Worm (Caenorhabditis elegans) whole organism, early embryonic: ENCODE data around the gene inf-1.

ENCODE experiments used
- B0310.2 ChIP-seq: sonication (generic microtip); optimal IDR thresholded peaks from 2 replicates; lab custom pipeline; 2016; ENCODE audit warnings: mild to moderate bottlenecking, missing genetic modification characterization, missing compliant biosample characterization
- F13C5.2 ChIP-seq: sonication (generic microtip); optimal IDR thresholded peaks from 2 replicates; lab custom pipeline; 2017; ENCODE audit warnings: mild to moderate bottlenecking, missing genetic modification characterization, inconsistent platforms, missing compliant biosample characterization
- ama-1 ChIP-seq: fragments of 150-350 bp; optimal IDR thresholded peaks from 2 replicates; lab custom pipeline; 2014
- ceh-36 ChIP-seq: sonication (generic microtip); optimal IDR thresholded peaks from 2 replicates; lab custom pipeline; 2016; ENCODE audit warnings: missing genetic modification characterization, inconsistent platforms, missing compliant biosample characterization
- ets-7 ChIP-seq: sonication (generic microtip); optimal IDR thresholded peaks from 2 replicates; lab custom pipeline; 2016; ENCODE audit warnings: missing genotype, missing genetic modification characterization, missing compliant biosample characterization
- flt-1 ChIP-seq: fragments of 200-800 bp; sonication (Bioruptor generic); IDR thresholded peaks from 2 replicates; pipeline ENCODE4 v1.3.6; 2022; ENCODE audit warnings: missing genetic modification characterization, missing compliant biosample characterization
- hmbx-1 ChIP-seq: sonication (generic microtip); optimal IDR thresholded peaks from 2 replicates; lab custom pipeline; 2016; ENCODE audit warnings: mild to moderate bottlenecking, missing genetic modification characterization, missing compliant biosample characterization
- hmg-4 ChIP-seq: fragments of 200-800 bp; sonication (Bioruptor generic); optimal IDR thresholded peaks from 2 replicates; lab custom pipeline; 2018; ENCODE audit warnings: mild to moderate bottlenecking, missing genetic modification characterization, missing compliant biosample characterization
- hnd-1 ChIP-seq: sonication (generic microtip); optimal IDR thresholded peaks from 2 replicates; lab custom pipeline; 2016; ENCODE audit warnings: missing genetic modification characterization, missing compliant biosample characterization
- sea-1 ChIP-seq: fragments of 200-800 bp; sonication (Bioruptor generic); conservative IDR thresholded peaks from 2 replicates; pipeline ENCODE4 v1.3.6; 2022; ENCODE audit warnings: missing genetic modification characterization, missing compliant biosample characterization
- tbx-37 ChIP-seq: fragments of 200-800 bp; sonication (Bioruptor generic); conservative IDR thresholded peaks from 2 replicates; pipeline ENCODE4 v1.3.6; 2022; ENCODE audit warnings: missing genetic modification reagents, missing genetic modification characterization, missing compliant biosample characterization
- tra-4 ChIP-seq: sonication (generic microtip); optimal IDR thresholded peaks from 2 replicates; lab custom pipeline; 2017; ENCODE audit warnings: missing genetic modification characterization, missing compliant biosample characterization

ce11 chrIII:6928725-6929124 lies 1.2 kb upstream of the inf-1 start, which contains the start of gene flap-1:
- TF ChIP-seq ama-1 (lab: Kevin White, UChicago): no peak
- TF ChIP-seq flt-1: no peak
- TF ChIP-seq sea-1 (GFP tag; lab: Robert Waterston, UW): no peak
- no peak for TF ChIP-seq hnd-1
- TF ChIP-seq hmg-4 (GFP tag; lab: Kevin White, UChicago): no peak
- TF ChIP-seq B0310.2 (tag; lab: Kevin White, UChicago): no peak
- no peak for TF ChIP-seq F13C5.2 (tag; lab: Kevin White, UChicago)
- no peak for TF ChIP-seq ceh-36 (tag; lab: Kevin White, UChicago)
- TF ChIP-seq tbx-37 (GFP tag; lab: Robert Waterston, UW): no peak
- no peak for TF ChIP-seq tra-4 (tag; lab: Kevin White, UChicago)
- no peak for TF ChIP-seq hmbx-1 (tag; lab: Kevin White, UChicago)
- TF ChIP-seq ets-7 (tag; lab: Kevin White, UChicago): no peak
